Worm (Caenorhabditis elegans) whole organism, L1 larva: Measurements from ENCODE around the gene lhpp-1.

Experiments
- C04F5.9 ChIP-seq: sonication (generic microtip); optimal IDR thresholded peaks from 2 replicates; lab custom pipeline; 2016; ENCODE audit warnings: missing genetic modification characterization, missing compliant biosample characterization
- C16A3.4 ChIP-seq: fragments of 150-350 bp; optimal IDR thresholded peaks from 2 replicates; lab custom pipeline; 2014; ENCODE audit warnings: missing biosample characterization, missing genetic modification characterization
- C34B4.2 ChIP-seq: sonication (generic microtip); optimal IDR thresholded peaks from 2 replicates; lab custom pipeline; 2017; ENCODE audit warnings: mild to moderate bottlenecking, missing genetic modification characterization, missing compliant biosample characterization
- Y116A8C.19 ChIP-seq: sonication (generic microtip); optimal IDR thresholded peaks from 2 replicates; lab custom pipeline; 2016; ENCODE audit warnings: missing compliant biosample characterization, missing genetic modification characterization, borderline replicate concordance
- aha-1 ChIP-seq: fragments of 150-350 bp; optimal IDR thresholded peaks from 2 replicates; lab custom pipeline; 2014; ENCODE audit warnings: missing biosample characterization, missing genetic modification characterization
- alr-1 ChIP-seq: fragments of 200-800 bp; sonication (Bioruptor generic); optimal IDR thresholded peaks from 2 replicates; lab custom pipeline; 2018; ENCODE audit warnings: borderline replicate concordance, mild to moderate bottlenecking, missing genetic modification characterization, missing compliant biosample characterization
- aly-2 ChIP-seq: fragments of 150-350 bp; optimal IDR thresholded peaks from 2 replicates; lab custom pipeline; 2014; ENCODE audit warnings: missing biosample characterization, missing genetic modification characterization
- ama-1 ChIP-seq: fragments of 150-350 bp; optimal IDR thresholded peaks from 2 replicates; lab custom pipeline; 2014
- blmp-1 ChIP-seq: fragments of 150-350 bp; optimal IDR thresholded peaks from 2 replicates; lab custom pipeline; 2014; ENCODE audit warnings: missing biosample characterization, missing genetic modification characterization
- ceh-8 ChIP-seq: fragments of 200-800 bp; sonication (Bioruptor generic); optimal IDR thresholded peaks from 2 replicates; lab custom pipeline; 2018; ENCODE audit warnings: mild to moderate bottlenecking, missing genetic modification characterization, moderate library complexity, missing compliant biosample characterization
- ceh-82 ChIP-seq, 3 experiments: fragments of 150-350 bp in 1 of 3; sonication (generic microtip) in 2 of 3; optimal IDR thresholded peaks; 2 replicates each; lab custom pipeline; 2014 to 2017; ENCODE audit warnings: missing biosample characterization in 3 of 3, missing genetic modification characterization in 3 of 3
- ceh-90 ChIP-seq: sonication (generic microtip); optimal IDR thresholded peaks from 2 replicates; lab custom pipeline; 2016; ENCODE audit warnings: missing genetic modification characterization, missing compliant biosample characterization
- ces-1 ChIP-seq: fragments of 150-350 bp; optimal IDR thresholded peaks from 2 replicates; lab custom pipeline; 2014; ENCODE audit warnings: missing biosample characterization, missing genetic modification reagents, missing genetic modification characterization
- dpl-1 ChIP-seq, 3 experiments: fragments of 150-350 bp in 2 of 3; sonication (generic microtip) in 1 of 3; optimal IDR thresholded peaks; 2 replicates each; lab custom pipeline; 2014 to 2017; ENCODE audit warnings: missing biosample characterization in 3 of 3, missing genetic modification characterization in 3 of 3, missing genetic modification reagents in 3 of 3
- dsc-1 ChIP-seq: sonication (generic microtip); optimal IDR thresholded peaks from 2 replicates; lab custom pipeline; 2016; ENCODE audit warnings: mild to moderate bottlenecking, missing genetic modification characterization, missing compliant biosample characterization
- efl-1 ChIP-seq, 4 experiments: fragments of 150-350 bp; optimal IDR thresholded peaks in 3 of 4; peaks in 1 of 4; 1 replicate in 1 of 4; 2 replicates in 3 of 4; lab custom pipeline; 2014; ENCODE audit warnings: missing biosample characterization in 2 of 4, missing genetic modification characterization in 2 of 4, missing genetic modification reagents in 2 of 4
- egl-13 ChIP-seq: sonication (generic microtip); optimal IDR thresholded peaks from 2 replicates; lab custom pipeline; 2016; ENCODE audit warnings: missing genotype, missing genetic modification reagents, missing genetic modification characterization, missing compliant biosample characterization
- elt-2 ChIP-seq: sonication (generic microtip); optimal IDR thresholded peaks from 2 replicates; lab custom pipeline; 2016; ENCODE audit warnings: missing genetic modification characterization, mild to moderate bottlenecking, inconsistent platforms, missing compliant biosample characterization, missing genetic modification reagents
- ets-5 ChIP-seq: fragments of 200-800 bp; sonication (Bioruptor generic); IDR thresholded peaks from 2 replicates; pipeline ENCODE4 v1.3.6; 2022; ENCODE audit warnings: missing genetic modification characterization, missing compliant biosample characterization
- fkh-8 ChIP-seq: sonication (generic microtip); optimal IDR thresholded peaks from 2 replicates; lab custom pipeline; 2016; ENCODE audit warnings: mild to moderate bottlenecking, missing genetic modification characterization, missing compliant biosample characterization
- hlh-4 ChIP-seq: sonication (generic microtip); optimal IDR thresholded peaks from 2 replicates; lab custom pipeline; 2016; ENCODE audit warnings: mild to moderate bottlenecking, missing genetic modification characterization, missing compliant biosample characterization
- irx-1 ChIP-seq: sonication (generic microtip); optimal IDR thresholded peaks from 2 replicates; lab custom pipeline; 2016; ENCODE audit warnings: missing genetic modification characterization, missing compliant biosample characterization
- isw-1 ChIP-seq: fragments of 200-800 bp; sonication (Bioruptor generic); IDR thresholded peaks from 2 replicates; pipeline ENCODE4 v1.3.6; 2022; ENCODE audit warnings: missing genetic modification characterization, missing compliant biosample characterization
- jun-1 ChIP-seq: fragments of 150-350 bp; optimal IDR thresholded peaks from 2 replicates; lab custom pipeline; 2014; ENCODE audit warnings: missing biosample characterization, missing genetic modification reagents, missing genetic modification characterization
- lin-13 ChIP-seq: fragments of 150-350 bp; optimal IDR thresholded peaks from 2 replicates; lab custom pipeline; 2014; ENCODE audit warnings: missing biosample characterization, missing genetic modification reagents, missing genetic modification characterization
- lin-15B ChIP-seq: fragments of 150-350 bp; sonication (generic microtip); optimal IDR thresholded peaks from 3 replicates; lab custom pipeline; 2014; ENCODE audit warnings: missing biosample characterization, missing genetic modification characterization
- lin-35 ChIP-seq, 2 experiments: fragments of 150-350 bp; optimal IDR thresholded peaks; 2 replicates each; lab custom pipeline; 2014; ENCODE audit warnings: missing biosample characterization in 2 of 2, missing genetic modification characterization in 2 of 2, missing genetic modification reagents in 2 of 2
- lsy-2 ChIP-seq, 2 experiments: fragments of 150-350 bp; optimal IDR thresholded peaks; 2 replicates each; lab custom pipeline; 2014; ENCODE audit warnings: missing biosample characterization in 2 of 2, missing genetic modification characterization in 2 of 2
- mdl-1 ChIP-seq, 2 experiments: fragments of 150-350 bp; optimal IDR thresholded peaks; 2 replicates each; lab custom pipeline; 2014 to 2017; ENCODE audit warnings: missing biosample characterization in 2 of 2, missing genetic modification characterization in 2 of 2, inconsistent platforms in 1 of 2
- mep-1 ChIP-seq: fragments of 150-350 bp; optimal IDR thresholded peaks from 2 replicates; lab custom pipeline; 2014; ENCODE audit warnings: missing biosample characterization, missing genetic modification characterization
- nhr-11 ChIP-seq: fragments of 150-350 bp; optimal IDR thresholded peaks from 2 replicates; lab custom pipeline; 2014; ENCODE audit warnings: missing biosample characterization, missing genetic modification characterization
- nhr-20 ChIP-seq: sonication (generic microtip); optimal IDR thresholded peaks from 2 replicates; lab custom pipeline; 2016; ENCODE audit warnings: mild to moderate bottlenecking, missing genetic modification characterization, missing compliant biosample characterization
- nhr-28 ChIP-seq: fragments of 150-350 bp; optimal IDR thresholded peaks from 2 replicates; lab custom pipeline; 2014; ENCODE audit warnings: missing biosample characterization, missing genetic modification characterization
- nhr-47 ChIP-seq: sonication (generic microtip); optimal IDR thresholded peaks from 2 replicates; lab custom pipeline; 2016; ENCODE audit warnings: mild to moderate bottlenecking, missing genetic modification characterization, moderate library complexity, missing compliant biosample characterization
- nhr-71 ChIP-seq: sonication (generic microtip); optimal IDR thresholded peaks from 2 replicates; lab custom pipeline; 2016; ENCODE audit warnings: mild to moderate bottlenecking, missing genetic modification characterization, moderate library complexity, missing compliant biosample characterization
- nhr-76 ChIP-seq: sonication (generic microtip); optimal IDR thresholded peaks from 2 replicates; lab custom pipeline; 2017; ENCODE audit warnings: missing biosample characterization, missing genetic modification characterization
- nhr-77 ChIP-seq: fragments of 150-350 bp; optimal IDR thresholded peaks from 2 replicates; lab custom pipeline; 2014; ENCODE audit warnings: missing biosample characterization, missing genetic modification characterization
- nhr-84 ChIP-seq: sonication (generic microtip); optimal IDR thresholded peaks from 2 replicates; lab custom pipeline; 2017; ENCODE audit warnings: missing biosample characterization, missing genetic modification characterization
- nhr-90 ChIP-seq: sonication (generic microtip); optimal IDR thresholded peaks from 2 replicates; lab custom pipeline; 2016; ENCODE audit warnings: mild to moderate bottlenecking, missing genetic modification characterization, missing compliant biosample characterization; ENCODE audit not compliant: poor library complexity
- pag-3 ChIP-seq: sonication (generic microtip); optimal IDR thresholded peaks from 2 replicates; lab custom pipeline; 2017; ENCODE audit warnings: missing genetic modification characterization, mild to moderate bottlenecking, missing compliant biosample characterization, antibody characterized with exemption, borderline replicate concordance; ENCODE audit not compliant: insufficient read depth
- pax-3 ChIP-seq: fragments of 200-800 bp; sonication (Bioruptor generic); optimal IDR thresholded peaks from 2 replicates; lab custom pipeline; 2018; ENCODE audit warnings: mild to moderate bottlenecking, missing genetic modification characterization, moderate library complexity, missing compliant biosample characterization
- pqm-1 ChIP-seq: sonication (generic microtip); optimal IDR thresholded peaks from 3 replicates; lab custom pipeline; 2017; ENCODE audit warnings: missing biosample characterization, missing genetic modification characterization
- rnt-1 ChIP-seq: sonication (generic microtip); optimal IDR thresholded peaks from 2 replicates; lab custom pipeline; 2016; ENCODE audit warnings: mild to moderate bottlenecking, missing genetic modification characterization, moderate library complexity, missing compliant biosample characterization
- skn-1 ChIP-seq: fragments of 150-350 bp; optimal IDR thresholded peaks from 2 replicates; lab custom pipeline; 2014; ENCODE audit warnings: missing biosample characterization, missing genetic modification characterization
- snpc-4 ChIP-seq: fragments of 150-350 bp; optimal IDR thresholded peaks from 2 replicates; lab custom pipeline; 2014; ENCODE audit warnings: missing biosample characterization, missing genetic modification characterization
- snu-23 ChIP-seq: sonication (generic microtip); optimal IDR thresholded peaks from 2 replicates; lab custom pipeline; 2016; ENCODE audit warnings: missing genetic modification characterization, missing compliant biosample characterization
- sox-4 ChIP-seq: sonication (generic microtip); optimal IDR thresholded peaks from 2 replicates; lab custom pipeline; 2016; ENCODE audit warnings: missing genetic modification characterization, missing compliant biosample characterization
- swsn-7 ChIP-seq: sonication (generic microtip); optimal IDR thresholded peaks from 2 replicates; lab custom pipeline; 2016; ENCODE audit warnings: missing genetic modification characterization, missing compliant biosample characterization
- tbx-2 ChIP-seq: sonication (generic microtip); optimal IDR thresholded peaks from 2 replicates; lab custom pipeline; 2016; ENCODE audit warnings: missing genetic modification characterization, missing compliant biosample characterization
- tlp-1 ChIP-seq: fragments of 150-350 bp; optimal IDR thresholded peaks from 2 replicates; lab custom pipeline; 2014; ENCODE audit warnings: missing biosample characterization, missing genetic modification characterization
- unc-86 ChIP-seq: sonication (generic microtip); optimal IDR thresholded peaks from 2 replicates; lab custom pipeline; 2016; ENCODE audit warnings: missing genetic modification characterization, missing compliant biosample characterization
- zag-1 ChIP-seq: fragments of 150-350 bp; optimal IDR thresholded peaks from 2 replicates; lab custom pipeline; 2014; ENCODE audit warnings: missing biosample characterization, missing genetic modification characterization
- zip-4 ChIP-seq: fragments of 200-800 bp; sonication (Bioruptor generic); optimal IDR thresholded peaks from 2 replicates; lab custom pipeline; 2018; ENCODE audit warnings: mild to moderate bottlenecking, missing genetic modification characterization, moderate library complexity, missing compliant biosample characterization
- ztf-4 ChIP-seq: fragments of 150-350 bp; optimal IDR thresholded peaks from 2 replicates; lab custom pipeline; 2014; ENCODE audit warnings: missing biosample characterization, missing genetic modification characterization

lhpp-1 gene

DNA sequence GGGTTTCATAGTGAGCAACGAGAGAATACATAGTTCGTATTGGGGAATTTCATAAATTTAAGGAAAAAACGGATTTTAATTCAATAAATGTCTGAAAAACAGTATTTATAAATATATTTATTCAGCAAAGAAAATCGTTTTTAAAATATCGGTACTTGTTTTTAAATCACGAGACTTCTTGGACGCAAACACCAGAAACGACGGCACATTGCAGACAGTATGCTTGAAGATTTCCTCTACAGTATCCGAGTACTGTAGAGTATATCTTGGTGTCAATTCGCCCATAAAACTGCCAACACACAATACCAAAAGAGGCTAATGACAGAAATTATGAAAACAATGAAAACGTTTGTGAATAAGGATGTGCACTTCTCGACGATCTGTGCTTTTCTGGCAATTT, 45.7 kb downstream of the lhpp-1 start:
- TF ChIP-seq nhr-76 (no peak), aha-1 (tag; lab: Kevin White, UChicago) (no peak), tbx-2 (tag; lab: Kevin White, UChicago) (no peak), ces-1 (GFP tag; lab: Kevin White, UChicago) (no peak), ceh-90 (tag; lab: Kevin White, UChicago) (no peak), Y116A8C.19 (no peak), isw-1 (GFP tag; lab: Robert Waterston, UW) (no peak), dpl-1 (GFP tag; optimal IDR thresholded peaks at IDR 0.05; lab: Kevin White, UChicago) (peak; percentile 18 to 53 (median 22)), mdl-1 (tag; optimal IDR thresholded peaks at IDR 0.05; lab: Kevin White, UChicago) (no peak), fkh-8 (tag; lab: Kevin White, UChicago) (no peak), nhr-77 (no peak), alr-1 (tag; lab: Kevin White, UChicago) (no peak), nhr-84 (tag; lab: Kevin White, UChicago) (no peak), nhr-28 (no peak), snu-23 (peak; percentile 34), swsn-7 (no peak), C34B4.2 (tag; lab: Kevin White, UChicago) (no peak), zip-4 (GFP tag; lab: Kevin White, UChicago) (no peak), mep-1 (tag; lab: Kevin White, UChicago) (peak; percentile 54), sox-4 (no peak), efl-1 (optimal IDR thresholded peaks at IDR 0.05; lab: Kevin White, UChicago) (peak; percentile 13 to 42), efl-1 (GFP tag; optimal IDR thresholded peaks at IDR 0.05 in 1 of 2; lab: Kevin White, UChicago) (peak; percentile 59 to 94), pqm-1 (tag; lab: Kevin White, UChicago) (no peak), nhr-47 (tag; lab: Kevin White, UChicago) (no peak), unc-86 (no peak), ceh-82 (tag; optimal IDR thresholded peaks at IDR 0.05; lab: Kevin White, UChicago) (peak in 1 of 3 experiments; percentile 8), C16A3.4 (tag; lab: Kevin White, UChicago) (peak; percentile 5), hlh-4 (tag; lab: Kevin White, UChicago) (no peak), irx-1 (no peak), skn-1 (tag; lab: Kevin White, UChicago) (no peak), jun-1 (tag; lab: Kevin White, UChicago) (no peak), ets-5 (GFP tag; lab: Robert Waterston, UW) (no peak), ama-1 (lab: Kevin White, UChicago) (no peak), dsc-1 (tag; lab: Kevin White, UChicago) (no peak), ceh-8 (no peak), nhr-90 (tag; lab: Kevin White, UChicago) (peak; percentile 14), egl-13 (tag; lab: Kevin White, UChicago) (no peak), lsy-2 (tag; optimal IDR thresholded peaks at IDR 0.05; lab: Kevin White, UChicago) (peak; percentile 40 to 60), elt-2 (tag; lab: Kevin White, UChicago) (no peak), pag-3 (no peak), lin-15B (tag; lab: Kevin White, UChicago) (no peak), nhr-71 (peak; percentile 25), zag-1 (tag; lab: Kevin White, UChicago) (no peak), lin-13 (GFP tag; lab: Kevin White, UChicago) (no peak), blmp-1 (tag; lab: Kevin White, UChicago) (peak; percentile 34), nhr-20 (no peak), C04F5.9 (no peak), ztf-4 (no peak), rnt-1 (tag; lab: Kevin White, UChicago) (no peak), pax-3 (tag; lab: Kevin White, UChicago) (peak; percentile 52), nhr-11 (tag; lab: Kevin White, UChicago) (no peak), snpc-4 (no peak), tlp-1 (tag; lab: Kevin White, UChicago) (no peak), lin-35 (GFP tag; optimal IDR thresholded peaks at IDR 0.05; lab: Kevin White, UChicago) (peak; percentile 20 to 57), aly-2 (tag; lab: Kevin White, UChicago) (no peak)
